Fruit fly (Drosophila melanogaster) whole organism, wandering third instar larva: ENCODE results near the gene CG5793.

ENCODE experiments used
- Abd-B ChIP-seq: fragments of >200 bp; optimal IDR thresholded peaks from 2 replicates; lab custom pipeline; 2017; ENCODE audit warnings: missing biosample characterization, missing genetic modification characterization
- CG32264 ChIP-seq: fragments of 200-800 bp; sonication (Bioruptor generic); optimal IDR thresholded peaks from 2 replicates; lab custom pipeline; 2016; ENCODE audit warnings: missing biosample characterization, missing genetic modification characterization
- CG9705 ChIP-seq: fragments of 200-800 bp; sonication (Bioruptor generic); optimal IDR thresholded peaks from 2 replicates; lab custom pipeline; 2018; ENCODE audit warnings: missing biosample characterization, mild to moderate bottlenecking, missing genetic modification characterization
- CrebA ChIP-seq: fragments of 200-800 bp; sonication (Bioruptor generic); optimal IDR thresholded peaks from 2 replicates; lab custom pipeline; 2016; ENCODE audit warnings: missing biosample characterization, mild to moderate bottlenecking, missing genetic modification characterization, borderline replicate concordance
- Dfd ChIP-seq: fragments of >200 bp; optimal IDR thresholded peaks from 2 replicates; lab custom pipeline; 2017; ENCODE audit warnings: missing biosample characterization, missing genetic modification characterization
- Dif ChIP-seq: fragments of 200-275, 200-300 bp; sonication (Bioruptor generic); optimal IDR thresholded peaks from 2 replicates; lab custom pipeline; 2018; ENCODE audit warnings: missing biosample characterization, missing genetic modification characterization; ENCODE audit not compliant: partially characterized antibody
- GATAd ChIP-seq: sonication (Bioruptor generic); optimal IDR thresholded peaks from 2 replicates; lab custom pipeline; 2016; ENCODE audit warnings: missing biosample characterization, missing genetic modification characterization
- HLH106 ChIP-seq: fragments of 200-800 bp; optimal IDR thresholded peaks from 3 replicates; lab custom pipeline; 2019; ENCODE audit warnings: missing biosample characterization, mild to moderate bottlenecking, missing genetic modification characterization, moderate library complexity
- Hnf4 ChIP-seq: fragments of 200-800 bp; sonication (Bioruptor generic); optimal IDR thresholded peaks from 2 replicates; lab custom pipeline; 2016; ENCODE audit warnings: missing biosample characterization, mild to moderate bottlenecking, missing genetic modification characterization
- Hr78 ChIP-seq: fragments of >200 bp; optimal IDR thresholded peaks from 2 replicates; lab custom pipeline; 2017; ENCODE audit warnings: missing biosample characterization, missing genetic modification characterization
- Hr83 ChIP-seq: fragments of 200-300 bp; sonication (Bioruptor generic); optimal IDR thresholded peaks from 2 replicates; lab custom pipeline; 2016; ENCODE audit warnings: missing biosample characterization, mild to moderate bottlenecking, missing genetic modification characterization, moderate library complexity; ENCODE audit not compliant: poor library complexity, severe bottlenecking
- Jra ChIP-seq: sonication (Bioruptor generic); optimal IDR thresholded peaks from 2 replicates; lab custom pipeline; 2016; ENCODE audit warnings: missing biosample characterization, missing genetic modification characterization
- Myc ChIP-seq: fragments of >200 bp; optimal IDR thresholded peaks from 2 replicates; lab custom pipeline; 2017
- N ChIP-seq: fragments of >200 bp; optimal IDR thresholded peaks from 2 replicates; lab custom pipeline; 2018; ENCODE audit warnings: missing biosample characterization, missing external identifiers, missing genetic modification characterization
- OdsH ChIP-seq: fragments of 200-800 bp; sonication (Bioruptor generic); optimal IDR thresholded peaks from 2 replicates; lab custom pipeline; 2016; ENCODE audit warnings: missing biosample characterization, mild to moderate bottlenecking, missing genetic modification characterization
- Sp1 ChIP-seq: fragments of 200-800 bp; sonication (Bioruptor generic); optimal IDR thresholded peaks from 3 replicates; lab custom pipeline; 2019; ENCODE audit warnings: missing biosample characterization, mild to moderate bottlenecking, missing genetic modification characterization, moderate library complexity
- Vsx2 ChIP-seq: fragments of 200-300, 225-300 bp; sonication (Bioruptor generic); optimal IDR thresholded peaks from 2 replicates; lab custom pipeline; 2018; ENCODE audit warnings: missing biosample characterization, missing genetic modification characterization; ENCODE audit not compliant: partially characterized antibody
- br ChIP-seq: fragments of 200-800 bp; sonication (Bioruptor generic); optimal IDR thresholded peaks from 2 replicates; lab custom pipeline; 2016; ENCODE audit warnings: missing biosample characterization, missing genetic modification characterization
- brk ChIP-seq: fragments of 200-800 bp; sonication (Bioruptor generic); optimal IDR thresholded peaks from 2 replicates; lab custom pipeline; 2016; ENCODE audit warnings: missing biosample characterization, mild to moderate bottlenecking, missing genetic modification characterization
- dl ChIP-seq, 2 experiments: fragments of 175-275, 200-275 bp in 1 of 2; fragments of 200-275 bp in 1 of 2; sonication (Bioruptor generic); optimal IDR thresholded peaks; lab custom pipeline; 2018; ENCODE audit warnings: mild to moderate bottlenecking in 2 of 2, missing biosample characterization in 2 of 2, missing genetic modification characterization in 2 of 2, moderate library complexity in 2 of 2; ENCODE audit not compliant: partially characterized antibody in 2 of 2, insufficient read depth in 1 of 2
- dmrt93B ChIP-seq: fragments of 200-800 bp; sonication (Bioruptor generic); optimal IDR thresholded peaks from 2 replicates; lab custom pipeline; 2018; ENCODE audit warnings: missing biosample characterization, mild to moderate bottlenecking, missing genetic modification characterization
- dsf ChIP-seq: sonication (Bioruptor generic); optimal IDR thresholded peaks from 2 replicates; lab custom pipeline; 2016; ENCODE audit warnings: missing biosample characterization, missing genetic modification characterization, borderline replicate concordance
- ey ChIP-seq: fragments of 200-800 bp; sonication (Bioruptor generic); optimal IDR thresholded peaks from 2 replicates; lab custom pipeline; 2016; ENCODE audit warnings: missing biosample characterization, missing genetic modification characterization
- foxo ChIP-seq, 2 experiments: fragments of 200-800 bp; sonication (Bioruptor generic); optimal IDR thresholded peaks; 2 replicates in 1 of 2; 3 replicates in 1 of 2; lab custom pipeline; 2016 to 2017; ENCODE audit warnings: missing biosample characterization in 2 of 2, missing genetic modification characterization in 2 of 2
- fru ChIP-seq: fragments of 200-800 bp; sonication (Bioruptor generic); optimal IDR thresholded peaks from 3 replicates; lab custom pipeline; 2016; ENCODE audit warnings: missing biosample characterization, mild to moderate bottlenecking, missing genetic modification characterization
- h ChIP-seq: fragments of 200-800 bp; sonication (Bioruptor generic); optimal IDR thresholded peaks from 3 replicates; lab custom pipeline; 2016; ENCODE audit warnings: missing biosample characterization, mild to moderate bottlenecking, missing genetic modification characterization
- jim ChIP-seq: fragments of 175-275, 200-325 bp; sonication (Bioruptor generic); optimal IDR thresholded peaks from 2 replicates; lab custom pipeline; 2016; ENCODE audit warnings: missing biosample characterization, mild to moderate bottlenecking, missing genetic modification characterization
- psq ChIP-seq: fragments of 200-800 bp; sonication (Bioruptor generic); optimal IDR thresholded peaks from 3 replicates; lab custom pipeline; 2017; ENCODE audit warnings: missing biosample characterization, mild to moderate bottlenecking, missing genetic modification characterization, moderate library complexity
- rgr ChIP-seq: fragments of 200-800 bp; sonication (Bioruptor generic); optimal IDR thresholded peaks from 3 replicates; lab custom pipeline; 2016; ENCODE audit warnings: missing biosample characterization, mild to moderate bottlenecking, missing genetic modification characterization
- sv ChIP-seq: fragments of 200-800 bp; sonication (Bioruptor generic); optimal IDR thresholded peaks from 3 replicates; lab custom pipeline; 2016; ENCODE audit warnings: missing biosample characterization, missing genetic modification characterization
- tai ChIP-seq: sonication (Bioruptor generic); optimal IDR thresholded peaks from 2 replicates; lab custom pipeline; 2016; ENCODE audit warnings: missing biosample characterization, missing genetic modification characterization
- usp ChIP-seq: fragments of >200 bp; optimal IDR thresholded peaks from 2 replicates; lab custom pipeline; 2017; ENCODE audit warnings: missing biosample characterization, missing genetic modification characterization

CG5793 gene

dm6 chr3R:21127352-21127985 lies at the start of gene CG5793, which contains the start of gene slmb:
CG5793 (plus strand) TSS chr3R:21127573.
slmb (minus strand) TSS chr3R:21127485.
- TF ChIP-seq foxo (GFP tag; optimal IDR thresholded peaks at IDR 0.05; lab: Kevin White, UChicago) = peak in 1 of 2 experiments; percentile 82
- TF ChIP-seq CrebA (GFP tag; lab: Kevin White, UChicago) = no peak
- peak; percentile 58 for TF ChIP-seq HLH106 (tag; lab: Kevin White, UChicago)
- peak; percentile 74 for TF ChIP-seq rgr (GFP tag; lab: Kevin White, UChicago)
- TF ChIP-seq jim (GFP tag; lab: Kevin White, UChicago) = no peak
- TF ChIP-seq OdsH (GFP tag; lab: Kevin White, UChicago) = peak; percentile 49
- TF ChIP-seq CG9705 (GFP tag; lab: Kevin White, UChicago) = peak; percentile 25
- peak; percentile 47 for TF ChIP-seq sv
- peak; percentile 63 for TF ChIP-seq Sp1 (GFP tag; lab: Kevin White, UChicago)
- TF ChIP-seq brk = no peak
- no peak for TF ChIP-seq Vsx2
- peak; percentile 81 for TF ChIP-seq Jra (GFP tag; lab: Kevin White, UChicago)
- peak; percentile 50 for TF ChIP-seq Myc
- TF ChIP-seq Hr78 (GFP tag; lab: Kevin White, UChicago) = no peak
- no peak for TF ChIP-seq Hnf4 (GFP tag; lab: Kevin White, UChicago)
- TF ChIP-seq ey (GFP tag; lab: Kevin White, UChicago) = peak; percentile 64
- no peak for TF ChIP-seq Dfd
- TF ChIP-seq dmrt93B = no peak
- TF ChIP-seq dsf = no peak
- no peak for TF ChIP-seq tai (GFP tag; lab: Kevin White, UChicago)
- TF ChIP-seq psq (GFP tag; lab: Kevin White, UChicago) = peak; percentile 58
- TF ChIP-seq Hr83 = peak; percentile 80
- no peak for TF ChIP-seq br (GFP tag; lab: Kevin White, UChicago)

DNA sequence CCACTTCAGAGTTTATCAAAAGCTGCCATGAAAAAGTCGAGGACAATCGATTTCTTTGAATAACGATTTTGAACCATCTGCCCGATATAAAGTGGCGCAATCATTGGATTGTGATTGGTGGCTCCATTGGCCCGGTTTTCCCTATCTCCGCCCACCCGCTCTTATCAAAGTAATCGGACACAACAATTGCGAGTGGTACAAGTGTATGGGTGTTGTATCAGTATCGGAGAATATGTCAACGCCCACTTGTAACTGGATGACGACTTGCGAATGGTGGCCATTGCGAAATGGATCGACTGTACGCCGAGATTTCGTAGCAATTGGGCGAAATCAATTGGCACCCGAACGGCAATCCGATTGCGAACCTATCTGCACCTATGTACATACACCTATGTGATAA lies 49.8 kb upstream of the CG5793 start:
- TF ChIP-seq dl (GFP tag; optimal IDR thresholded peaks at IDR 0.05; lab: Kevin White, UChicago; ENCODE audit: insufficient read depth in 1 of 2, partially characterized antibody in 2 of 2) = peak in 1 of 2 experiments; percentile 9
- TF ChIP-seq Dif (GFP tag; lab: Kevin White, UChicago) = no peak
- TF ChIP-seq, all 38 proteins: peak for 1

dm6 chr3R:21078211-21078610 lies 49.2 kb upstream of the CG5793 start:
- TF ChIP-seq h (GFP tag; lab: Kevin White, UChicago) (peak; percentile 34), Abd-B (GFP tag; lab: Kevin White, UChicago) (no peak), N (GFP tag; lab: Kevin White, UChicago) (no peak), fru (GFP tag; lab: Kevin White, UChicago) (no peak), br (GFP tag; lab: Kevin White, UChicago) (peak; percentile 17), usp (no peak)

DNA sequence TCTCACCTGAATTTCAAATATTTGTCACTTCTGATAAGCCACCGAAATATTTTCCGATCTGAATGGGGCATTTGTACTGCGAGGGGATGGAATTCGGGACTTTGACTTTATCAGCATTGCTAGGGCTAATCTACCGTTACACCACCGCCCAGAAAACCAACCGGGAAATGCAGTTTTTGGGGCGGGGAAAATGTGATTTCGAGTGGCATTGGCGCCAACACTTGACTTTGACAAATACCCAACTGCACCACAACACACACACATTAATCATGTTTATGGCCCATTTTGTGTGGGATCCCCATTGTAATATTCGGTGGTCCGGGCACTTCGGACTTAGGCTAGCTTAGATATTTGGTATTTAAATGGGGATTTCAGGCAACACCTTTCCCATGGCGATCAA lies 48.4 kb upstream of the CG5793 start:
- TF ChIP-seq CG32264 (GFP tag; lab: Kevin White, UChicago) (no peak), rgr (GFP tag; lab: Kevin White, UChicago) (no peak), psq (GFP tag; lab: Kevin White, UChicago) (no peak), GATAd (GFP tag; lab: Kevin White, UChicago) (no peak), Abd-B (GFP tag; lab: Kevin White, UChicago) (no peak), brk (no peak), fru (GFP tag; lab: Kevin White, UChicago) (no peak), Hr78 (GFP tag; lab: Kevin White, UChicago) (no peak), dsf (no peak), foxo (GFP tag; optimal IDR thresholded peaks at IDR 0.05; lab: Kevin White, UChicago) (no peak), Sp1 (GFP tag; lab: Kevin White, UChicago) (no peak)
